Worm (Caenorhabditis elegans): Measurements from ENCODE around the gene ceh-49.

Gene ceh-49

DNA sequence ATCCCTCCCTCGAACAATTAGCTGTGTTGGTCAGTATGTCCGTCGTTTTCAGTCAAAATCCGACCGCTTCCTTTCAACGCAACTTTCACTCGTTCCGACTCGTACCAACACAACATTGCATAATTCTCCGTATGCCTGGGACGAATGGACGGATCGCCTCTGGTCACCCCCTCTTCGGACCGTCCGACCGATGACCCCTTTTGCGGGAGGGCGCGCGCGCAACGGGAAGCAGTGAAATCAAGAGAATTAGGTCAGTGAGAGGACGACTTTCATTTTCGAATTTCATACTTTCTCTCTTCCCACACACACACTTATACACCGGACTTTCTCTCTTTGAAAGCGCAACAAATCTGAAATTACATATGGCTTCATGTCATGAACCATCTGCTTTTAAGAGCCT lies 14.6 kb downstream of the ceh-49 start, which contains the start of gene atf-8:
Gene atf-8 (plus strand): TSS at position 234 of the 400 bp plus-strand sequence.
- TF ChIP-seq alr-1 (tag; optimal IDR thresholded peaks at IDR 0.05) (no peak), nhr-11 (tag; optimal IDR thresholded peaks at IDR 0.05) (no peak), nhr-237 (tag; optimal IDR thresholded peaks at IDR 0.05) (no peak), blmp-1 (tag; optimal IDR thresholded peaks at IDR 0.05; ENCODE audit: insufficient read depth) (peak; percentile 98)

DNA sequence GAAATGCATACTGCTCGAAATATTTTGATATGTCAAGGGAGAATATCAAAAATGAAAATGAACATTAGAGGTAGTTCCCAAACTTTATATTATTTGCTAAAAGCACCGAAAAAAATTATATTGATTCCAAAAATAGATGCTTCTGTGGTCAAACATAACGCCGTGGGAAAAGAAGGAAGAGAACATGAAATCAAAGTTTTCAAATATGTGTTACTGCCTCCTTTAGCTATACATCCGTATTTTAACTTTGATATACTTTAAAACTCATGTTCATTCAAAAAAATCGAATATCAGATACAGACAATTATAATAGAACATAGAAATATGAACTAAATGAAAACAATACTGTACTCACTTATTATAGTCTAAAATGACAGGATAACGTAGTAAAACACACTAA lies 16.6 kb downstream of the ceh-49 start, which contains the start of gene Y38A10A.11:
Gene Y38A10A.11 (minus strand): TSS at position 101 of the 400 bp plus-strand sequence.
- TF ChIP-seq lin-11 (tag; optimal IDR thresholded peaks at IDR 0.05) (no peak), mab-5 (tag; optimal IDR thresholded peaks at IDR 0.05) (no peak), nhr-12 (tag; optimal IDR thresholded peaks at IDR 0.05) (no peak), Y55F3AM.14 (GFP tag; optimal IDR thresholded peaks at IDR 0.05) (no peak)

DNA sequence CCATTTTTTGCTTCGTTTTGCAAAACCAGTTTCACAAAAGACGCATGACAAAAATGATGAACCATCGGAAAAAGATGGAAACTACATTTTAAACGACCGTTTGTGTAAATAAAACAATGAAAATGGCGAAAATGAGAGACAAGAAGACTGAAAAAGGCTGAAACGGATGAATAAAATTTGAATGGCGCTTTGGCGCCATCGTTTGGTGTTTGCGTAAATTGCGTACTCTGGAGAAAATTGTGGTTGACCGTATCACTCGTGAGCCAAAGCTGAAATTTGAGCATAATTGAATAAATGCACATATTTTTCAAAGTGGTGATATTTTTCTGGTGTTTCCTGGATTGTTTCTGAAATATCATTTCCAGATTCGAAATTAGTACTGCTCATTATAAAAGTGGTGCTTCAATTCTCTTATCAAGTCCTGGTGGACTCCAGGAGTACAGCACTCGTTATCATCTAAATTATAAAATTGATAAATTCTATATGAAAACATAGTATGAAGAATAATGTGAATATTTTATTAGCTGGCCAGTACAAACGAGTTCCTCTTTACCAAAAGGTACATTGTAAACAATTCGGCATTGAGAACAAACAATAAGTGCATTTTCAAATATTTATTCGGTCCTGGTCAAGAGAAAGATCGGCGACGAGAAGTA lies 18.6 kb downstream of the ceh-49 start:
- TF ChIP-seq fos-1 (tag; optimal IDR thresholded peaks at IDR 0.05) (peak; percentile 43), mdl-1 (tag; optimal IDR thresholded peaks at IDR 0.05) (no peak), unc-62 (GFP tag; optimal IDR thresholded peaks at IDR 0.05) (no peak), lsy-2 (tag; optimal IDR thresholded peaks at IDR 0.05) (peak in 1 of 2 experiments; percentile 39)

DNA sequence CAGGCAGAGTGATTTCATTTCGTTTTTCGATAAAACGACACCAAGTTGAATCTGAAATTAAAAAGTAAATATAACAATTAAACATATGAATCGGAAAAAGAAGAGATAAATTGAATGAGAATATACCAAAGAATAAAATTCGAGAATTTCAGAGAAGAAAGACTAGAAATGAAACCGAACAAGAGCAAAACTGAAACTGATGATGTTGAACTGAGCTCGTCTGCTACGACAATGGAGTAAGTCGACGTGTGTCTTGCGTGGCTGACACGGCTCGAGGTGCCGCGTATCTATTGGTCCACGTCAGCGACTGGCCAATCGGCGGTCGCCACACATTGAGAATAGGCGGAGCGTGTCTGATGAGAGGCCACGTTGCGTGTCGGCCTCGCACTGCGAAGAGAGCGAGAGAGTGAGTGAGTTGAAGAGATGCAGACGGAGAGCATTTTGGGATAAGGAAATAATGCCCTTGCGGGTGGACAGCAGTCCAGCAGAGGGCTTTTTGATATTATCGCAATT lies 19.5 kb downstream of the ceh-49 start, which contains the start of gene crt-1:
Gene crt-1 (minus strand): TSS at position 51 of the 513 bp plus-strand sequence.
- TF ChIP-seq nhr-6 (tag; optimal IDR thresholded peaks at IDR 0.05) (peak; percentile 37), elt-3 (tag; optimal IDR thresholded peaks at IDR 0.05) (no peak), ztf-4 (tag; optimal IDR thresholded peaks at IDR 0.05) (peak; percentile 70), lin-11 (tag; optimal IDR thresholded peaks at IDR 0.05) (peak; percentile 90), sem-4 (tag; optimal IDR thresholded peaks at IDR 0.05) (peak; percentile 89), ceh-82 (tag; optimal IDR thresholded peaks at IDR 0.05) (peak; percentile 40), gmeb-1 (tag; optimal IDR thresholded peaks at IDR 0.05) (peak; percentile 87), mbf-1 (tag; optimal IDR thresholded peaks at IDR 0.05) (no peak), ztf-11 (tag; optimal IDR thresholded peaks at IDR 0.05) (no peak), blmp-1 (tag; optimal IDR thresholded peaks at IDR 0.05; ENCODE audit: insufficient read depth) (no peak), dmd-4 (tag; optimal IDR thresholded peaks at IDR 0.05) (no peak), lin-13 (GFP tag; optimal IDR thresholded peaks at IDR 0.05) (peak; percentile 95), snpc-4 (tag; optimal IDR thresholded peaks at IDR 0.05) (peak; percentile 57), nhr-11 (tag; optimal IDR thresholded peaks at IDR 0.05) (no peak), nhr-12 (tag; optimal IDR thresholded peaks at IDR 0.05) (no peak), nhr-10 (tag; optimal IDR thresholded peaks at IDR 0.05) (peak; percentile 46), nhr-77 (tag; optimal IDR thresholded peaks at IDR 0.05) (peak; percentile 58), ztf-1 (GFP tag; conservative IDR thresholded peaks at IDR 0.05) (no peak), fos-1 (tag; optimal IDR thresholded peaks at IDR 0.05) (peak; percentile 76), ceh-16 (tag; optimal IDR thresholded peaks at IDR 0.05) (peak; percentile 67), Y55F3AM.14 (GFP tag; optimal IDR thresholded peaks at IDR 0.05) (peak; percentile 78), zag-1 (tag; optimal IDR thresholded peaks at IDR 0.05) (peak; percentile 60), nhr-25 (tag; optimal IDR thresholded peaks at IDR 0.05) (peak; percentile 76), F13H6.1 (tag; optimal IDR thresholded peaks at IDR 0.05) (peak; percentile 90), elt-1 (tag; optimal IDR thresholded peaks at IDR 0.05) (no peak), sma-9 (GFP tag; optimal IDR thresholded peaks at IDR 0.05) (peak; percentile 77), sma-9 (tag; optimal IDR thresholded peaks at IDR 0.05) (no peak), ama-1 (optimal IDR thresholded peaks at IDR 0.05) (peak; percentile 79), mab-5 (tag; optimal IDR thresholded peaks at IDR 0.05) (peak; percentile 90), nhr-21 (tag; optimal IDR thresholded peaks at IDR 0.05) (peak; percentile 88), ZK546.5 (tag; optimal IDR thresholded peaks at IDR 0.05) (no peak), alr-1 (tag; optimal IDR thresholded peaks at IDR 0.05) (no peak), lin-39 (tag; optimal IDR thresholded peaks at IDR 0.05) (no peak), skn-1 (tag; optimal IDR thresholded peaks at IDR 0.05) (peak; percentile 61), unc-39 (tag; optimal IDR thresholded peaks at IDR 0.05) (no peak), lsy-2 (tag; optimal IDR thresholded peaks at IDR 0.05) (peak; percentile 89 to 95), unc-62 (GFP tag; optimal IDR thresholded peaks at IDR 0.05) (peak; percentile 46), peb-1 (tag; optimal IDR thresholded peaks at IDR 0.05) (no peak), nhr-23 (tag; optimal IDR thresholded peaks at IDR 0.05) (no peak), nhr-237 (tag; optimal IDR thresholded peaks at IDR 0.05) (no peak), unc-55 (GFP tag; optimal IDR thresholded peaks at IDR 0.05) (peak; percentile 79), nhr-129 (tag; optimal IDR thresholded peaks at IDR 0.05) (peak; percentile 93), C34F6.9 (tag; optimal IDR thresholded peaks at IDR 0.05) (peak; percentile 95), sma-3 (GFP tag; optimal IDR thresholded peaks at IDR 0.05) (peak; percentile 92), aly-2 (tag; optimal IDR thresholded peaks at IDR 0.05) (no peak)

Data from whole organism, L2 larva.